Worm (Caenorhabditis elegans): ENCODE results near the gene nsph-1.1.

nsph-1.1 gene

ce11 chrII:8751686-8752085, 14.9 kb upstream of the nsph-1.1 start, which contains the start of gene atf-2:
Gene atf-2 (plus strand): TSS chrII:8751986.
- TF ChIP-seq ztf-1 (GFP tag; conservative IDR thresholded peaks at IDR 0.05) (no peak), lin-39 (tag; optimal IDR thresholded peaks at IDR 0.05) (no peak), crh-2 (tag; optimal IDR thresholded peaks at IDR 0.05) (no peak), nhr-25 (tag; optimal IDR thresholded peaks at IDR 0.05) (no peak), nhr-10 (tag; optimal IDR thresholded peaks at IDR 0.05) (no peak), elt-1 (tag; optimal IDR thresholded peaks at IDR 0.05) (no peak), unc-62 (GFP tag; optimal IDR thresholded peaks at IDR 0.05) (no peak), egl-27 (tag; optimal IDR thresholded peaks at IDR 0.05) (no peak)

- TF ChIP-seq zag-1 (tag; optimal IDR thresholded peaks at IDR 0.05) (no peak), Y55F3AM.14 (GFP tag; optimal IDR thresholded peaks at IDR 0.05) (no peak), ceh-82 (tag; optimal IDR thresholded peaks at IDR 0.05) (no peak), nhr-77 (tag; optimal IDR thresholded peaks at IDR 0.05) (no peak), crh-2 (tag; optimal IDR thresholded peaks at IDR 0.05) (no peak), aly-2 (tag; optimal IDR thresholded peaks at IDR 0.05) (no peak), unc-62 (GFP tag; optimal IDR thresholded peaks at IDR 0.05) (no peak), gmeb-1 (tag; optimal IDR thresholded peaks at IDR 0.05) (no peak), alr-1 (tag; optimal IDR thresholded peaks at IDR 0.05) (no peak), unc-55 (GFP tag; optimal IDR thresholded peaks at IDR 0.05) (no peak), nhr-23 (tag; optimal IDR thresholded peaks at IDR 0.05) (no peak), lsy-2 (tag; optimal IDR thresholded peaks at IDR 0.05) (no peak), nhr-21 (tag; optimal IDR thresholded peaks at IDR 0.05) (no peak), lin-13 (GFP tag; optimal IDR thresholded peaks at IDR 0.05) (no peak), ztf-11 (tag; optimal IDR thresholded peaks at IDR 0.05) (no peak)
Observed at ce11 chrII:8755270-8755669, 11.3 kb upstream of the nsph-1.1 start, which contains the start of gene K08F8.7. Gene K08F8.7 (minus strand): TSS chrII:8755370.

ce11 chrII:8759493-8759892, 7.1 kb upstream of the nsph-1.1 start, which contains the start of gene fut-1:
Gene fut-1 (minus strand): TSS chrII:8759593.
- TF ChIP-seq lsy-2 (tag; optimal IDR thresholded peaks at IDR 0.05) (no peak), nhr-25 (tag; optimal IDR thresholded peaks at IDR 0.05) (no peak), Y55F3AM.14 (GFP tag; optimal IDR thresholded peaks at IDR 0.05) (no peak), mdl-1 (tag; optimal IDR thresholded peaks at IDR 0.05) (no peak), nhr-11 (tag; optimal IDR thresholded peaks at IDR 0.05) (no peak)

DNA sequence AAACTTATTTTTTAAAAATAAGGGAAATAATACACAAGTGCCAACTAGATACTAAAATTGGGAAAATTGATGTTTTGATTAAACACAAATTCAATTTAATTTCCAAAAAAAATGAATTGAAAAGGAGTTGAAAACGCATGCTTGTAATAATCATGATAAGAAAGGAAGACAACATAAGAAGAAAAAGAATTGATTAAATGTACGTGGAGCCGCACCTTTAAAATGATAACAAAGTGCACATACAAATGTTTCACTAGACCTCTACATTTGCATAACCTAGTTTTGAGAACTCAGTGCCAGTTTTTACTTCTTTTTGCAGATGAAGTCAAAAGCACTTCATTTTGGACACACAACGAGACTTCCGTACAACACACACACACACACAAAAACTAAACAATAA, 4.8 kb upstream of the nsph-1.1 start:
- TF ChIP-seq fos-1 (tag; optimal IDR thresholded peaks at IDR 0.05) (peak; percentile 63), nhr-10 (tag; optimal IDR thresholded peaks at IDR 0.05) (no peak)

- TF ChIP-seq zag-1 (tag; optimal IDR thresholded peaks at IDR 0.05), result no peak
- TF ChIP-seq lsy-2 (tag; optimal IDR thresholded peaks at IDR 0.05), result no peak
- TF ChIP-seq lin-11 (tag; optimal IDR thresholded peaks at IDR 0.05), result no peak
- TF ChIP-seq egl-27 (tag; optimal IDR thresholded peaks at IDR 0.05), result no peak
- TF ChIP-seq unc-55 (GFP tag; optimal IDR thresholded peaks at IDR 0.05), result no peak
- TF ChIP-seq snpc-4 (tag; optimal IDR thresholded peaks at IDR 0.05), result no peak
- TF ChIP-seq dmd-4 (tag; optimal IDR thresholded peaks at IDR 0.05), result no peak
- no peak for TF ChIP-seq lin-39 (tag; optimal IDR thresholded peaks at IDR 0.05)
- no peak for TF ChIP-seq ztf-11 (tag; optimal IDR thresholded peaks at IDR 0.05)
- no peak for TF ChIP-seq elt-3 (tag; optimal IDR thresholded peaks at IDR 0.05)
- TF ChIP-seq sma-3 (GFP tag; optimal IDR thresholded peaks at IDR 0.05), result no peak
- no peak for TF ChIP-seq gmeb-1 (tag; optimal IDR thresholded peaks at IDR 0.05)
- TF ChIP-seq nhr-10 (tag; optimal IDR thresholded peaks at IDR 0.05), result no peak
- no peak for TF ChIP-seq nhr-129 (tag; optimal IDR thresholded peaks at IDR 0.05)
- TF ChIP-seq sem-4 (tag; optimal IDR thresholded peaks at IDR 0.05), result no peak
- no peak for TF ChIP-seq sma-9 (GFP tag; optimal IDR thresholded peaks at IDR 0.05)
- TF ChIP-seq sma-9 (tag; optimal IDR thresholded peaks at IDR 0.05), result no peak
Observed at ce11 chrII:8763367-8763766, 3.2 kb upstream of the nsph-1.1 start.

DNA sequence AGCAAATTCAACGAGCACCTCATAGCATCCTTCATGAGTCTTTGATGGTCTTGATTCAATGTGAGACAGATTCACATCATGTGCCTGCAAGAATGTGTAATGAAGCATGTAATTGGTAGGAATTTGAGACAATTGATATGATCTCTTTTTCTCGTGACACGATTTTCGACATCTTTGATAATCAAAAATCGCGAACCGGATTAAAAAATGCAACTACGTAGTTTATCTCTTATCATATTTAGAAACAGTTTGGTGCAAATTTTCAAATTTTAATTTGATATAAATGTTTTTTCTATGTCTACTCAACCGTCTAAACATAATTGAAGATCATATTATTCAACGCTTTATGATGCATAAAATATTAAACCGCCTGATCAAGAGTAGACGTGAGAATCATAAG, 2.2 kb upstream of the nsph-1.1 start:
- no peak for TF ChIP-seq ztf-4 (tag; optimal IDR thresholded peaks at IDR 0.05)
- no peak for TF ChIP-seq nhr-10 (tag; optimal IDR thresholded peaks at IDR 0.05)
- TF ChIP-seq sma-9 (GFP tag; optimal IDR thresholded peaks at IDR 0.05), result peak; percentile 3
- TF ChIP-seq sma-9 (tag; optimal IDR thresholded peaks at IDR 0.05), result no peak

Data from whole organism, L2 larva.